Fruit fly (Drosophila melanogaster): Measurements from ENCODE around the gene CG5984.

Gene CG5984

DNA sequence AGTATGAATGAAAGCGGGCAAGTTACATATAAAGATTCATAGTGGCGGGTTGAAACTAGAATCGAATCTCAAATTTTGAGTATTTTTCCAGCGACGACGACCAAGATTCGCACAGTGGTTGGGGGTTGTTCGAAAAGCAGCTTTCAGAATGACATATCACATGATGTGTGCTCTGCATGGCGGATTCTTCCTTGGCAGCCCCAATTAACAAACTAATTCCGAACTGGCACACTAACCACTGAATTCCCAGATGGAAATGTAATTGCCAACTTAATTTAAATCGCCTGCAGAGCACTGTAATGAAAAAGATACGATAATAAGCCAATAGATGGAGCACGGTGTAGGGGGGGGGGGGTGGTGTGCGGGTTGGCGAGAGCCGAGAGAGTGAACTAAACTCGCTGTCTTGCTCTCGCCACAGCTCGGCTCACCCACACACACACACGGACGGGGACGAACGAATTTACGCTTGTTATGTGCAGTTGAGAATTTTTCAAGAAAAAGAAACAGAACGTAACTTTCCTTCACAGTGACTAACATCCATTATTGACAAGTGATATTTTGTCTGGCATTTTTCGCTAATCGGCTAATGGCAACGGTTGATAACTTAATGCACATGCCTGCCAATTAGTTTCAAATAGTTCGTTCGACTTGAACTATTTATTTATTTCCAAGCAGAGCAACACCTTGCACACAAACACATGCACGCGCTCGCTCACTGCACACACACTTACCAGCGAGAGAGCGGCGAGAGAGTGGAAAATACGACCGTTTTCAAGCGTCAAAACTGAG lies 33.4 kb upstream of the CG5984 start (continued):
- 0 out of 3 replicates have a peak, but pooled peaks have one; percentile 25 for TF ChIP-seq Doc3 (GFP tag; IDR thresholded peaks at IDR 0.05; ENCODE audit: partially characterized antibody)
- TF ChIP-seq kay (GFP tag; optimal IDR thresholded peaks at IDR 0.05), result peak; percentile 91
- TF ChIP-seq CG17361 (GFP tag; IDR thresholded peaks at IDR 0.05), result peak; percentile 94
- peak; percentile 89 for TF ChIP-seq CG2875 (GFP tag; optimal IDR thresholded peaks at IDR 0.05)
- TF ChIP-seq CG9876 (GFP tag; optimal IDR thresholded peaks at IDR 0.05), result peak; percentile 90
- peak; percentile 27 for TF ChIP-seq BEAF-32 (GFP tag; optimal IDR thresholded peaks at IDR 0.05)
- peak; percentile 95 for TF ChIP-seq Chrac-16 (GFP tag; optimal IDR thresholded peaks at IDR 0.05)
- TF ChIP-seq gfzf (GFP tag; optimal IDR thresholded peaks at IDR 0.05), result no peak
- peak; percentile 96 for TF ChIP-seq rib (GFP tag; IDR thresholded peaks at IDR 0.05)
- TF ChIP-seq Drgx (GFP tag; IDR thresholded peaks at IDR 0.05), result peak; percentile 98
- peak; percentile 96 for TF ChIP-seq Oaz (GFP tag; IDR thresholded peaks at IDR 0.05)
- TF ChIP-seq Ravus (GFP tag; IDR thresholded peaks at IDR 0.05), result peak; percentile 92
- peak; percentile 91 for TF ChIP-seq bab2 (GFP tag; optimal IDR thresholded peaks at IDR 0.05)
- peak; percentile 88 for TF ChIP-seq maf-S (GFP tag; optimal IDR thresholded peaks at IDR 0.05)
- peak; percentile 39 for TF ChIP-seq pzg (GFP tag; optimal IDR thresholded peaks at IDR 0.05)
- peak; percentile 91 for TF ChIP-seq emc (GFP tag; optimal IDR thresholded peaks at IDR 0.05)
- peak; percentile 71; the same call in 2 of the 3 replicates for TF ChIP-seq z (GFP tag; IDR thresholded peaks at IDR 0.05)
- peak; percentile 86 for TF ChIP-seq CG6654 (GFP tag; optimal IDR thresholded peaks at IDR 0.05)
- TF ChIP-seq Atf3 (GFP tag; optimal IDR thresholded peaks at IDR 0.05), result peak; percentile 93
- TF ChIP-seq Xrp1 (GFP tag; IDR thresholded peaks at IDR 0.05), result peak; percentile 98
- TF ChIP-seq CG15601 (tag; optimal IDR thresholded peaks at IDR 0.05), result peak; percentile 87
- peak; percentile 92 for TF ChIP-seq gro (GFP tag; optimal IDR thresholded peaks at IDR 0.05)
- peak; percentile 96 for TF ChIP-seq CG3726 (GFP tag; IDR thresholded peaks at IDR 0.05)
- TF ChIP-seq ro (GFP tag; IDR thresholded peaks at IDR 0.05), result peak; percentile 88
- peak; percentile 95 for TF ChIP-seq BtbVII (GFP tag; optimal IDR thresholded peaks at IDR 0.05)
- TF ChIP-seq CG15514 (GFP tag; optimal IDR thresholded peaks at IDR 0.05), result peak; percentile 93
- peak; percentile 61 for TF ChIP-seq Nf-YC (tag; optimal IDR thresholded peaks at IDR 0.05)
- TF ChIP-seq D19A (tag; optimal IDR thresholded peaks at IDR 0.05), result peak; percentile 87
- peak; percentile 97 for TF ChIP-seq Mrtf (GFP tag; IDR thresholded peaks at IDR 0.05)
- TF ChIP-seq CG12219 (GFP tag; optimal IDR thresholded peaks at IDR 0.05), result peak; percentile 97
- peak; percentile 92 for TF ChIP-seq Six4 (GFP tag; optimal IDR thresholded peaks at IDR 0.05)
- peak; percentile 56; the same call in 1 of the 2 replicates for TF ChIP-seq amos (GFP tag; IDR thresholded peaks at IDR 0.05; ENCODE audit: partially characterized antibody)
- TF ChIP-seq CkIIα-i1 (GFP tag; IDR thresholded peaks at IDR 0.05), result peak; percentile 87
- TF ChIP-seq sug (tag; optimal IDR thresholded peaks at IDR 0.05), result peak; percentile 84
- TF ChIP-seq lmd (GFP tag; IDR thresholded peaks at IDR 0.05), result peak; percentile 97
- TF ChIP-seq CG8924 (tag; optimal IDR thresholded peaks at IDR 0.05), result peak; percentile 93
- TF ChIP-seq ttk (GFP tag; IDR thresholded peaks at IDR 0.05), result peak; percentile 95
- TF ChIP-seq Tbp (GFP tag; optimal IDR thresholded peaks at IDR 0.05), result no peak
- TF ChIP-seq knrl (GFP tag; IDR thresholded peaks at IDR 0.05; ENCODE audit: partially characterized antibody), result peak; percentile 58; the same call in 2 of the 3 replicates
- peak; percentile 93 for TF ChIP-seq Dek (tag; optimal IDR thresholded peaks at IDR 0.05)
- peak; percentile 89 for TF ChIP-seq trem (tag; optimal IDR thresholded peaks at IDR 0.05)
- TF ChIP-seq ind (GFP tag; optimal IDR thresholded peaks at IDR 0.05), result peak; percentile 98
- TF ChIP-seq CG3163 (GFP tag; optimal IDR thresholded peaks at IDR 0.05), result peak; percentile 83
- peak; percentile 63 for TF ChIP-seq CG14860 (GFP tag; IDR thresholded peaks at IDR 0.05; ENCODE audit: partially characterized antibody)
- TF ChIP-seq zfh2 (GFP tag; optimal IDR thresholded peaks at IDR 0.05), result peak; percentile 96
- TF ChIP-seq Ada2b (GFP tag; IDR thresholded peaks at IDR 0.05), result peak; percentile 98
- TF ChIP-seq Ptx1 (GFP tag; IDR thresholded peaks at IDR 0.05), result peak; percentile 97
- TF ChIP-seq cad (GFP tag; optimal IDR thresholded peaks at IDR 0.05), result no peak
- TF ChIP-seq CG14667 (GFP tag; IDR thresholded peaks at IDR 0.05), result peak; percentile 95
- TF ChIP-seq CG4854 (GFP tag; optimal IDR thresholded peaks at IDR 0.05), result peak; percentile 91
